Fruit fly (Drosophila melanogaster) whole organism, embryonic: ENCODE measurements around the gene CG5510.

Experiments used
- CG10147 ChIP-seq: fragments of 200-800 bp; sonication (Bioruptor generic); optimal IDR thresholded peaks from 2 replicates; lab custom pipeline; 2019; ENCODE audit warnings: missing biosample characterization, mild to moderate bottlenecking, missing genetic modification characterization, moderate library complexity
- CG1024 ChIP-seq: fragments of 200-800 bp; sonication (Bioruptor generic); IDR thresholded peaks from 2 replicates; pipeline ENCODE4 v1.3.6; 2022; ENCODE audit warnings: missing biosample characterization, missing genetic modification characterization
- CG11695 ChIP-seq: fragments of 200-800 bp; sonication (Bioruptor generic); IDR thresholded peaks from 3 replicates; pipeline ENCODE4 v1.3.6; 2022; ENCODE audit warnings: missing biosample characterization, missing genetic modification characterization
- CG12155 ChIP-seq: fragments of 200-800 bp; sonication (Bioruptor generic); optimal IDR thresholded peaks from 3 replicates; lab custom pipeline; 2016; ENCODE audit warnings: missing biosample characterization, missing genetic modification characterization
- CG13624 ChIP-seq: fragments of 200-800 bp; sonication (Bioruptor generic); optimal IDR thresholded peaks from 2 replicates; lab custom pipeline; 2016; ENCODE audit warnings: missing biosample characterization, missing genetic modification characterization
- CG15601 ChIP-seq: fragments of 200-800 bp; sonication (Bioruptor generic); optimal IDR thresholded peaks from 3 replicates; lab custom pipeline; 2019; ENCODE audit warnings: missing biosample characterization, mild to moderate bottlenecking, missing genetic modification characterization, moderate library complexity
- CG1792 ChIP-seq: fragments of 200-800 bp; sonication (Bioruptor generic); optimal IDR thresholded peaks from 2 replicates; lab custom pipeline; 2016; ENCODE audit warnings: missing biosample characterization, missing genetic modification characterization
- CG30403 ChIP-seq: fragments of 200-800 bp; sonication (Bioruptor generic); optimal IDR thresholded peaks from 3 replicates; lab custom pipeline; 2016; ENCODE audit warnings: missing biosample characterization, missing genetic modification characterization
- CG31441 ChIP-seq: fragments of 200-800 bp; sonication (Bioruptor generic); IDR thresholded peaks from 2 replicates; pipeline ENCODE4 v1.3.6; 2022; ENCODE audit warnings: missing biosample characterization, missing genetic modification characterization
- CG32532 ChIP-seq: fragments of 200-800 bp; sonication (Bioruptor generic); IDR thresholded peaks from 2 replicates; pipeline ENCODE4 v1.3.6; 2022; ENCODE audit warnings: missing biosample characterization, missing genetic modification characterization
- CG34376 ChIP-seq: fragments of 200-800 bp; sonication (Bioruptor generic); optimal IDR thresholded peaks from 2 replicates; lab custom pipeline; 2018; ENCODE audit warnings: missing biosample characterization, mild to moderate bottlenecking, missing genetic modification characterization
- CG5180 ChIP-seq: fragments of 200-800 bp; sonication (Bioruptor generic); optimal IDR thresholded peaks from 3 replicates; lab custom pipeline; 2017; ENCODE audit warnings: missing biosample characterization, missing genetic modification characterization, mild to moderate bottlenecking, moderate library complexity, missing genetic modification reagents
- CG6689 ChIP-seq: fragments of 200-800 bp; sonication (Bioruptor generic); IDR thresholded peaks from 2 replicates; pipeline ENCODE4 v1.3.6; 2022; ENCODE audit warnings: missing biosample characterization, missing genetic modification characterization
- CG6791 ChIP-seq: fragments of 200-800 bp; sonication (Bioruptor generic); IDR thresholded peaks from 3 replicates; pipeline ENCODE4 v1.3.6; 2022; ENCODE audit warnings: missing biosample characterization, missing genetic modification characterization; ENCODE audit not compliant: partially characterized antibody
- CG6854 ChIP-seq: fragments of 200-800 bp; sonication (Bioruptor generic); optimal IDR thresholded peaks from 3 replicates; lab custom pipeline; 2017; ENCODE audit warnings: missing biosample characterization, mild to moderate bottlenecking, missing genetic modification characterization
- CG7786 ChIP-seq: fragments of 200-800 bp; sonication (Bioruptor generic); optimal IDR thresholded peaks from 2 replicates; lab custom pipeline; 2016; ENCODE audit warnings: missing biosample characterization, missing genetic modification characterization
- CG8388 ChIP-seq: fragments of 200-800 bp; sonication (Bioruptor generic); optimal IDR thresholded peaks from 2 replicates; lab custom pipeline; 2019; ENCODE audit warnings: missing biosample characterization, mild to moderate bottlenecking, missing genetic modification characterization, moderate library complexity
- CG9797 ChIP-seq: fragments of 200-800 bp; sonication (Bioruptor generic); optimal IDR thresholded peaks from 3 replicates; lab custom pipeline; 2018; ENCODE audit warnings: missing biosample characterization, mild to moderate bottlenecking, missing genetic modification characterization
- CG9932 ChIP-seq: fragments of 200-800 bp; sonication (Bioruptor generic); IDR thresholded peaks from 2 replicates; pipeline ENCODE4 v1.3.6; 2022; ENCODE audit warnings: missing biosample characterization, missing genetic modification characterization
- Fer2 ChIP-seq: fragments of 200-800 bp; sonication (Bioruptor generic); optimal IDR thresholded peaks from 2 replicates; lab custom pipeline; 2018; ENCODE audit warnings: missing biosample characterization, mild to moderate bottlenecking, missing genetic modification characterization, moderate library complexity
- GATAe ChIP-seq: fragments of 200-800 bp; sonication (Bioruptor generic); conservative IDR thresholded peaks from 2 replicates; pipeline ENCODE4 v1.3.6; 2022; ENCODE audit warnings: missing biosample characterization, missing genetic modification characterization
- H2.0 ChIP-seq: fragments of 200-800 bp; sonication (Bioruptor generic); IDR thresholded peaks from 2 replicates; pipeline ENCODE4 v1.3.6; 2022; ENCODE audit warnings: missing biosample characterization, missing genetic modification characterization
- HLH54F ChIP-seq: fragments of 200-800 bp; sonication (Bioruptor generic); optimal IDR thresholded peaks from 3 replicates; lab custom pipeline; 2016; ENCODE audit warnings: missing biosample characterization, missing genetic modification characterization
- Max ChIP-seq: fragments of 200-800 bp; sonication (Bioruptor generic); optimal IDR thresholded peaks from 2 replicates; lab custom pipeline; 2016; ENCODE audit warnings: missing biosample characterization, mild to moderate bottlenecking, missing genetic modification characterization
- Nf-YC ChIP-seq: fragments of 200-800 bp; optimal IDR thresholded peaks from 3 replicates; lab custom pipeline; 2019; ENCODE audit warnings: missing biosample characterization, mild to moderate bottlenecking, missing genetic modification characterization, moderate library complexity
- NfI ChIP-seq: fragments of 200-800 bp; sonication (Bioruptor generic); optimal IDR thresholded peaks from 3 replicates; lab custom pipeline; 2018; ENCODE audit warnings: missing biosample characterization, mild to moderate bottlenecking, missing genetic modification characterization, moderate library complexity
- Oli ChIP-seq: fragments of 200-800 bp; sonication (Bioruptor generic); optimal IDR thresholded peaks from 2 replicates; lab custom pipeline; 2018; ENCODE audit warnings: missing biosample characterization, mild to moderate bottlenecking, missing genetic modification characterization, moderate library complexity
- Sry-β ChIP-seq: fragments of 200-800 bp; sonication (Bioruptor generic); optimal IDR thresholded peaks from 2 replicates; lab custom pipeline; 2018; ENCODE audit warnings: missing biosample characterization, mild to moderate bottlenecking, missing genetic modification characterization, moderate library complexity
- Xrp1 ChIP-seq: fragments of 200-800 bp; sonication (Bioruptor generic); IDR thresholded peaks from 2 replicates; pipeline ENCODE4 v1.3.6; 2022; ENCODE audit warnings: missing biosample characterization, missing genetic modification characterization
- YL-1 ChIP-seq: fragments of 200-800 bp; sonication (Bioruptor generic); optimal IDR thresholded peaks from 3 replicates; lab custom pipeline; 2017; ENCODE audit warnings: missing biosample characterization, mild to moderate bottlenecking, missing genetic modification characterization
- ap ChIP-seq: fragments of 200-800 bp; sonication (Bioruptor generic); IDR thresholded peaks from 2 replicates; pipeline ENCODE4 v1.3.6; 2022; ENCODE audit warnings: missing biosample characterization, missing genetic modification characterization
- cato ChIP-seq: fragments of 200-800 bp; sonication (Bioruptor generic); optimal IDR thresholded peaks from 2 replicates; lab custom pipeline; 2016; ENCODE audit warnings: missing biosample characterization, missing genetic modification characterization, borderline replicate concordance
- cg ChIP-seq: fragments of 200-800 bp; sonication (Bioruptor generic); optimal IDR thresholded peaks from 3 replicates; lab custom pipeline; 2019; ENCODE audit warnings: missing biosample characterization, mild to moderate bottlenecking, missing genetic modification characterization, moderate library complexity
- cwo ChIP-seq: fragments of 200-800 bp; sonication (Bioruptor generic); optimal IDR thresholded peaks from 3 replicates; lab custom pipeline; 2017; ENCODE audit warnings: missing biosample characterization, missing genetic modification characterization, mild to moderate bottlenecking, moderate library complexity, missing genetic modification reagents
- eve ChIP-seq, 2 experiments: fragments of >200 bp; optimal IDR thresholded peaks; 2 replicates each; lab custom pipeline; 2017; ENCODE audit warnings: missing biosample characterization in 2 of 2, missing genetic modification characterization in 2 of 2
- fd102C ChIP-seq: fragments of 200-800 bp; sonication (Bioruptor generic); optimal IDR thresholded peaks from 2 replicates; lab custom pipeline; 2018; ENCODE audit warnings: missing biosample characterization, mild to moderate bottlenecking, missing genetic modification characterization, moderate library complexity
- hb ChIP-seq: fragments of 200-800 bp; sonication (Bioruptor generic); IDR thresholded peaks from 3 replicates; pipeline ENCODE4 v1.3.6; 2022; ENCODE audit warnings: missing biosample characterization, missing genetic modification characterization; ENCODE audit not compliant: partially characterized antibody
- jigr1 ChIP-seq: fragments of 200-800 bp; sonication (Bioruptor generic); IDR thresholded peaks from 3 replicates; pipeline ENCODE4 v1.3.6; 2022; ENCODE audit warnings: missing biosample characterization, missing genetic modification characterization
- jing ChIP-seq: fragments of 200-800 bp; sonication (Bioruptor generic); optimal IDR thresholded peaks from 2 replicates; lab custom pipeline; 2018; ENCODE audit warnings: missing biosample characterization, mild to moderate bottlenecking, missing genetic modification characterization
- klu ChIP-seq: fragments of 200-800 bp; sonication (Bioruptor generic); IDR thresholded peaks from 2 replicates; pipeline ENCODE4 v1.3.6; 2022; ENCODE audit warnings: missing biosample characterization, missing genetic modification characterization
- nau ChIP-seq: fragments of 200-800 bp; sonication (Bioruptor generic); optimal IDR thresholded peaks from 3 replicates; lab custom pipeline; 2017; ENCODE audit warnings: missing biosample characterization, mild to moderate bottlenecking, missing genetic modification characterization, missing genetic modification reagents
- nerfin-2 ChIP-seq: fragments of 200-800 bp; sonication (Bioruptor generic); IDR thresholded peaks from 2 replicates; pipeline ENCODE4 v1.3.6; 2022; ENCODE audit warnings: missing biosample characterization, missing genetic modification characterization; ENCODE audit not compliant: partially characterized antibody
- pfk ChIP-seq: fragments of 200-800 bp; sonication (Bioruptor generic); optimal IDR thresholded peaks from 2 replicates; lab custom pipeline; 2018; ENCODE audit warnings: missing biosample characterization, mild to moderate bottlenecking, missing genetic modification characterization, moderate library complexity
- pho ChIP-seq: fragments of 200-800 bp; sonication (Bioruptor generic); optimal IDR thresholded peaks from 2 replicates; lab custom pipeline; 2016; ENCODE audit warnings: missing biosample characterization, missing genetic modification characterization
- so ChIP-seq: fragments of 200-800 bp; sonication (Bioruptor generic); IDR thresholded peaks from 3 replicates; pipeline ENCODE4 v1.3.6; 2022; ENCODE audit warnings: missing biosample characterization, missing genetic modification characterization
- twi ChIP-seq: fragments of 200-800 bp; optimal IDR thresholded peaks from 2 replicates; lab custom pipeline; 2019; ENCODE audit warnings: missing biosample characterization, mild to moderate bottlenecking, missing genetic modification characterization, moderate library complexity
- z ChIP-seq: fragments of 200-800 bp; sonication (Bioruptor generic); IDR thresholded peaks from 3 replicates; pipeline ENCODE4 v1.3.6; 2022; ENCODE audit warnings: missing biosample characterization, missing genetic modification characterization
- zen ChIP-seq: fragments of 200-800 bp; sonication (Bioruptor generic); optimal IDR thresholded peaks from 3 replicates; lab custom pipeline; 2018; ENCODE audit warnings: missing biosample characterization, mild to moderate bottlenecking, missing genetic modification characterization, moderate library complexity

Gene CG5510

DNA sequence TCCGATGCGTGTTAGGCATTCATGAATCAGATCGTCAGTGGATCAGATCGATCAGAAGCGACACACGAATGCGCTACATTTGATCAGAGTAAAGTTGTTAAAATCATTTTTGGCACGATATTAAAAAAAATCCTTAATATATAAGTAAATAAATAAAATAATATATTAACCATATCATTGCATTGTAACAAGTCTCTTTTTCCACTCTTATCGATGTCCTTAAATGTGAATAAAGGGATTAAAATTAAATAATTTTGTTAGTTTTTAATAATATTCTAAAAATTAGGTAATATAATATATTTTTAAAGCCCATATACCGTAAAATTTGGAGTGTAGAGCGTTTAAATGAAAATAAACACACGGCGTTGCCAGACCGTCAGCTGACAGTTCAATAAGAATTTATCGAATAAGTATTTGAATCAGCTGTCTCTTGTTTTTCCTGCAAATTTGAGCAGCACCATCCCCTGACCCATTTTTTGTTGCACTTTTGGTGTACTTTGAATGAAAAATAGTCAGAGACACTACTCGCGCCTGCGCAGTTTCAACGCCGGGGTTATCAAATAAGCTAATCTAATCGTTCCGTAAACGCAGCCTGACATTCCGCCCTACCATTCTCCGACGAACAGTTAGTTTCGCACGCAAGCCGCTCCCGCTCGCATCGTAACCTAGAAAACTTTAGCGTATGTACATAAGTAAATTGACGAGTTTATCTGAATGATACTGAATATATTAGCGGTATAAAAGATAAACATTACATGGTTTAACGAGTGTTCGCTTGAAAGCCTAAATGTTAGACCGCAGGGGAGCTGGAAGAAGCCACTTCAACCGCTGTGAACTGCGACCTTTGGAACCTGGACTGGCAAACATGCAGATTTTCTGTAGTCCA is 17.2 kb downstream of the CG5510 start, which contains the start of the genes p38a and CG6178 (continued):
- TF ChIP-seq HLH54F, result peak; percentile 68
- TF ChIP-seq ap (GFP tag; lab: Robert Waterston, UW), result peak; percentile 95
- no peak for TF ChIP-seq cg
- TF ChIP-seq CG34376, result peak; percentile 68
- peak; percentile 95 for TF ChIP-seq CG15601 (tag; lab: Kevin White, UChicago)
- TF ChIP-seq CG9797 (GFP tag; lab: Kevin White, UChicago), result peak; percentile 7
- TF ChIP-seq Sry-β (GFP tag; lab: Kevin White, UChicago), result peak; percentile 54
- peak; percentile 56 for TF ChIP-seq CG13624 (GFP tag; lab: Kevin White, UChicago)
- TF ChIP-seq CG31441 (GFP tag; lab: Robert Waterston, UW), result peak; percentile 99
- peak; percentile 96 for TF ChIP-seq so
- TF ChIP-seq CG6791, result 0 out of 3 replicates have a peak, but pooled peaks have one; percentile 51
- peak; percentile 98 for TF ChIP-seq NfI (GFP tag; lab: Kevin White, UChicago)
- peak; percentile 99 for TF ChIP-seq Oli (tag; lab: Kevin White, UChicago)
- peak; percentile 84 for TF ChIP-seq cato (GFP tag; lab: Kevin White, UChicago)
- TF ChIP-seq cwo (GFP tag; lab: Kevin White, UChicago), result peak; percentile 96
- TF ChIP-seq eve (GFP tag; optimal IDR thresholded peaks at IDR 0.05; lab: Kevin White, UChicago), result no peak
- peak; percentile 93 for TF ChIP-seq Nf-YC
- TF ChIP-seq CG11695 (GFP tag; lab: Robert Waterston, UW), result peak; percentile 98
- TF ChIP-seq klu, result peak; percentile 96
- peak; percentile 52 for TF ChIP-seq fd102C (GFP tag; lab: Kevin White, UChicago)
- TF ChIP-seq CG6854, result peak; percentile 96
- TF ChIP-seq CG32532 (GFP tag; lab: Robert Waterston, UW), result peak; percentile 98
- TF ChIP-seq GATAe (GFP tag; lab: Robert Waterston, UW), result peak; percentile 89
- peak; percentile 55 for TF ChIP-seq pho (GFP tag; lab: Kevin White, UChicago)
- peak; percentile 67 for TF ChIP-seq CG7786 (GFP tag; lab: Kevin White, UChicago)
- TF ChIP-seq CG1024 (GFP tag; lab: Robert Waterston, UW), result peak; percentile 83
- peak; percentile 84 for TF ChIP-seq CG5180 (GFP tag; lab: Kevin White, UChicago)
- TF ChIP-seq H2.0 (GFP tag; lab: Robert Waterston, UW), result peak; percentile 94
- peak; percentile 97 for TF ChIP-seq CG9932
- TF ChIP-seq CG8388 (GFP tag; lab: Kevin White, UChicago), result peak; percentile 97
- TF ChIP-seq nau (GFP tag; lab: Kevin White, UChicago), result no peak
- peak; percentile 98 for TF ChIP-seq CG10147 (GFP tag; lab: Kevin White, UChicago)
- TF ChIP-seq z (GFP tag; lab: Robert Waterston, UW), result peak; percentile 43; the same call in 1 of the 3 replicates
- TF ChIP-seq Xrp1 (GFP tag; lab: Robert Waterston, UW), result peak; percentile 96
- peak; percentile 93 for TF ChIP-seq zen (tag; lab: Kevin White, UChicago)
- TF ChIP-seq CG6689 (GFP tag; lab: Robert Waterston, UW), result peak; percentile 98
- no peak for TF ChIP-seq CG1792 (GFP tag; lab: Kevin White, UChicago)
- TF ChIP-seq jigr1 (GFP tag; lab: Robert Waterston, UW), result peak; percentile 91; the same call in 2 of the 3 replicates
- no peak for TF ChIP-seq hb (GFP tag; lab: Robert Waterston, UW)
- TF ChIP-seq pfk, result peak; percentile 43
- peak; percentile 91 for TF ChIP-seq CG12155 (GFP tag; lab: Kevin White, UChicago)
- peak; percentile 95 for TF ChIP-seq CG30403 (GFP tag; lab: Kevin White, UChicago)
- TF ChIP-seq jing (GFP tag; lab: Kevin White, UChicago), result peak; percentile 82
- peak; percentile 78 for TF ChIP-seq YL-1 (GFP tag; lab: Kevin White, UChicago)
- peak; percentile 85 for TF ChIP-seq Max (GFP tag; lab: Kevin White, UChicago)
- peak; percentile 95 for TF ChIP-seq twi (tag; lab: Kevin White, UChicago)
- peak; percentile 97 for TF ChIP-seq Fer2 (tag; lab: Kevin White, UChicago)
- TF ChIP-seq nerfin-2 (GFP tag; lab: Robert Waterston, UW), result no peak
